Worm (Caenorhabditis elegans) whole organism, late embryonic: ENCODE results near the gene ghi-1.

Experiments
- C38D4.7 ChIP-seq: fragments of 200-800 bp; sonication (Bioruptor generic); optimal IDR thresholded peaks from 2 replicates; lab custom pipeline; 2018; ENCODE audit warnings: mild to moderate bottlenecking, missing genetic modification characterization, moderate library complexity, missing compliant biosample characterization
- F13H6.1 ChIP-seq: sonication (generic microtip); optimal IDR thresholded peaks from 2 replicates; lab custom pipeline; 2016; ENCODE audit warnings: missing genetic modification characterization, missing compliant biosample characterization
- K02D7.2 ChIP-seq: sonication (generic microtip); optimal IDR thresholded peaks from 2 replicates; lab custom pipeline; 2017; ENCODE audit warnings: mild to moderate bottlenecking, missing genetic modification characterization, missing compliant biosample characterization
- ahr-1 ChIP-seq: sonication (generic microtip); optimal IDR thresholded peaks from 2 replicates; lab custom pipeline; 2016; ENCODE audit warnings: missing genetic modification characterization, missing compliant biosample characterization
- ceh-18 ChIP-seq: sonication (generic microtip); optimal IDR thresholded peaks from 2 replicates; lab custom pipeline; 2016; ENCODE audit warnings: missing genetic modification characterization, missing compliant biosample characterization
- ceh-19 ChIP-seq: fragments of 200-800 bp; sonication (Bioruptor generic); optimal IDR thresholded peaks from 2 replicates; lab custom pipeline; 2018; ENCODE audit warnings: mild to moderate bottlenecking, missing genetic modification characterization, missing compliant biosample characterization
- ceh-2 ChIP-seq: sonication (generic microtip); optimal IDR thresholded peaks from 2 replicates; lab custom pipeline; 2016; ENCODE audit warnings: missing genotype, missing genetic modification characterization, missing compliant biosample characterization
- ceh-22 ChIP-seq: sonication (generic microtip); optimal IDR thresholded peaks from 2 replicates; lab custom pipeline; 2017; ENCODE audit warnings: missing biosample characterization, missing genetic modification characterization
- ceh-24 ChIP-seq: sonication (generic microtip); optimal IDR thresholded peaks from 2 replicates; lab custom pipeline; 2016; ENCODE audit warnings: mild to moderate bottlenecking, missing genetic modification characterization, missing compliant biosample characterization
- ceh-30 ChIP-seq: fragments of 150-350 bp; optimal IDR thresholded peaks from 2 replicates; lab custom pipeline; 2014; ENCODE audit warnings: missing biosample characterization, missing genetic modification characterization
- ceh-31 ChIP-seq: sonication (generic microtip); optimal IDR thresholded peaks from 2 replicates; lab custom pipeline; 2016; ENCODE audit warnings: missing genetic modification characterization, missing compliant biosample characterization
- ceh-34 ChIP-seq: sonication (generic microtip); optimal IDR thresholded peaks from 2 replicates; lab custom pipeline; 2016; ENCODE audit warnings: mild to moderate bottlenecking, missing genetic modification characterization, missing compliant biosample characterization
- ceh-45 ChIP-seq: fragments of 200-800 bp; sonication (Bioruptor generic); IDR thresholded peaks from 2 replicates; pipeline ENCODE4 v1.3.6; 2022; ENCODE audit warnings: missing genetic modification reagents, missing genetic modification characterization, missing compliant biosample characterization
- ceh-48 ChIP-seq: sonication (generic microtip); optimal IDR thresholded peaks from 2 replicates; lab custom pipeline; 2016; ENCODE audit warnings: missing genetic modification characterization, inconsistent platforms, missing compliant biosample characterization
- ceh-9 ChIP-seq: sonication (generic microtip); optimal IDR thresholded peaks from 2 replicates; lab custom pipeline; 2016; ENCODE audit warnings: mild to moderate bottlenecking, missing genetic modification characterization, inconsistent platforms, missing compliant biosample characterization
- che-1 ChIP-seq: sonication (generic microtip); optimal IDR thresholded peaks from 2 replicates; lab custom pipeline; 2016; ENCODE audit warnings: mild to moderate bottlenecking, missing genetic modification characterization, missing compliant biosample characterization
- dmd-4 ChIP-seq: sonication (generic microtip); optimal IDR thresholded peaks from 2 replicates; lab custom pipeline; 2016; ENCODE audit warnings: borderline replicate concordance, missing genetic modification characterization, missing compliant biosample characterization
- dve-1 ChIP-seq: sonication (generic microtip); optimal IDR thresholded peaks from 2 replicates; lab custom pipeline; 2017; ENCODE audit warnings: antibody characterized with exemption, mild to moderate bottlenecking, missing genetic modification characterization, missing compliant biosample characterization
- elt-2 ChIP-seq: sonication (generic microtip); optimal IDR thresholded peaks from 2 replicates; lab custom pipeline; 2016; ENCODE audit warnings: missing genetic modification reagents, missing genetic modification characterization, missing compliant biosample characterization
- ets-4 ChIP-seq: sonication (generic microtip); optimal IDR thresholded peaks from 2 replicates; lab custom pipeline; 2016; ENCODE audit warnings: missing genetic modification characterization, missing compliant biosample characterization
- eyg-1 ChIP-seq: sonication (generic microtip); optimal IDR thresholded peaks from 2 replicates; lab custom pipeline; 2016; ENCODE audit warnings: missing genotype, missing genetic modification characterization, missing compliant biosample characterization
- fax-1 ChIP-seq: sonication (generic microtip); optimal IDR thresholded peaks from 2 replicates; lab custom pipeline; 2016; ENCODE audit warnings: missing genotype, missing genetic modification characterization, missing compliant biosample characterization
- hlh-30 ChIP-seq: sonication (generic microtip); optimal IDR thresholded peaks from 2 replicates; lab custom pipeline; 2017; ENCODE audit warnings: antibody characterized with exemption, missing genetic modification characterization, missing compliant biosample characterization; ENCODE audit not compliant: insufficient read depth
- hlh-6 ChIP-seq: sonication (generic microtip); optimal IDR thresholded peaks from 2 replicates; lab custom pipeline; 2016; ENCODE audit warnings: missing genotype, missing genetic modification characterization, missing compliant biosample characterization
- hlh-8 ChIP-seq: sonication (generic microtip); optimal IDR thresholded peaks from 2 replicates; lab custom pipeline; 2016; ENCODE audit warnings: missing genotype, missing genetic modification characterization, missing compliant biosample characterization
- madf-2 ChIP-seq: sonication (generic microtip); optimal IDR thresholded peaks from 2 replicates; lab custom pipeline; 2017; ENCODE audit warnings: missing genetic modification characterization, missing compliant biosample characterization
- nfya-1 ChIP-seq: sonication (generic microtip); optimal IDR thresholded peaks from 2 replicates; lab custom pipeline; 2017; ENCODE audit warnings: missing genetic modification characterization, mild to moderate bottlenecking, missing compliant biosample characterization, antibody characterized with exemption, moderate library complexity
- nhr-11 ChIP-seq: fragments of 150-350 bp; optimal IDR thresholded peaks from 2 replicates; lab custom pipeline; 2014; ENCODE audit warnings: missing biosample characterization, missing genetic modification characterization
- npax-4 ChIP-seq: sonication (generic microtip); optimal IDR thresholded peaks from 2 replicates; lab custom pipeline; 2016; ENCODE audit warnings: missing genetic modification characterization, missing compliant biosample characterization
- odd-2 ChIP-seq: sonication (generic microtip); optimal IDR thresholded peaks from 2 replicates; lab custom pipeline; 2017; ENCODE audit warnings: antibody characterized with exemption, mild to moderate bottlenecking, missing genetic modification characterization, missing compliant biosample characterization
- pha-2 ChIP-seq: sonication (generic microtip); optimal IDR thresholded peaks from 2 replicates; lab custom pipeline; 2017; ENCODE audit warnings: mild to moderate bottlenecking, missing genetic modification characterization, missing compliant biosample characterization
- pha-4 ChIP-seq: fragments of 150-350 bp; optimal IDR thresholded peaks from 2 replicates; lab custom pipeline; 2018; ENCODE audit warnings: missing biosample characterization, missing genetic modification reagents, missing genetic modification characterization
- pqm-1 ChIP-seq: sonication (generic microtip); optimal IDR thresholded peaks from 2 replicates; lab custom pipeline; 2016; ENCODE audit warnings: missing genetic modification characterization, missing compliant biosample characterization
- pros-1 ChIP-seq: fragments of 150-350 bp; optimal IDR thresholded peaks from 2 replicates; lab custom pipeline; 2014; ENCODE audit warnings: missing biosample characterization, missing genetic modification reagents, missing genetic modification characterization
- rnt-1 ChIP-seq: sonication (generic microtip); optimal IDR thresholded peaks from 2 replicates; lab custom pipeline; 2016; ENCODE audit warnings: missing genetic modification characterization, missing compliant biosample characterization
- sdc-2 ChIP-seq: sonication (generic microtip); optimal IDR thresholded peaks from 2 replicates; lab custom pipeline; 2016; ENCODE audit warnings: missing genotype, missing genetic modification characterization, missing compliant biosample characterization
- sox-2 ChIP-seq: fragments of 200-800 bp; sonication (Bioruptor generic); IDR thresholded peaks from 2 replicates; pipeline ENCODE4 v1.3.6; 2022; ENCODE audit warnings: missing genetic modification reagents, missing genetic modification characterization, missing compliant biosample characterization
- syd-9 ChIP-seq: sonication (generic microtip); optimal IDR thresholded peaks from 2 replicates; lab custom pipeline; 2016; ENCODE audit warnings: mild to moderate bottlenecking, missing genetic modification characterization, moderate library complexity, missing compliant biosample characterization
- tbx-2 ChIP-seq: sonication (generic microtip); optimal IDR thresholded peaks from 2 replicates; lab custom pipeline; 2016; ENCODE audit warnings: missing genetic modification characterization, missing compliant biosample characterization
- tbx-7 ChIP-seq: sonication (generic microtip); optimal IDR thresholded peaks from 2 replicates; lab custom pipeline; 2016; ENCODE audit warnings: missing genotype, missing genetic modification characterization, missing compliant biosample characterization
- unc-86 ChIP-seq: sonication (generic microtip); optimal IDR thresholded peaks from 2 replicates; lab custom pipeline; 2016; ENCODE audit warnings: missing genetic modification characterization, missing compliant biosample characterization

ghi-1 gene

ce11 chrII:11616333-11616942 is 30.1 kb upstream of the ghi-1 start:
- no peak for TF ChIP-seq C38D4.7
- TF ChIP-seq ceh-30 (tag; lab: Kevin White, UChicago), result no peak
- TF ChIP-seq ceh-9 (tag; lab: Kevin White, UChicago), result no peak
- TF ChIP-seq ceh-48 (tag; lab: Kevin White, UChicago), result no peak
- no peak for TF ChIP-seq ceh-34 (tag; lab: Kevin White, UChicago)
- no peak for TF ChIP-seq odd-2
- no peak for TF ChIP-seq ceh-19 (GFP tag; lab: Kevin White, UChicago)

- TF ChIP-seq nhr-11, result no peak
- TF ChIP-seq sdc-2 (tag; lab: Kevin White, UChicago), result no peak
- TF ChIP-seq npax-4 (tag; lab: Kevin White, UChicago), result no peak
- TF ChIP-seq pros-1, result no peak
- TF ChIP-seq ceh-45, result no peak
- no peak for TF ChIP-seq hlh-6 (tag; lab: Kevin White, UChicago)
- no peak for TF ChIP-seq dve-1
- TF ChIP-seq pha-2 (tag; lab: Kevin White, UChicago), result no peak
- no peak for TF ChIP-seq unc-86 (tag; lab: Kevin White, UChicago)
- TF ChIP-seq hlh-30 (tag; lab: Kevin White, UChicago), result no peak
- no peak for TF ChIP-seq sox-2 (GFP tag; lab: Robert Waterston, UW)
- TF ChIP-seq pha-4 (tag; lab: Kevin White, UChicago), result no peak
- no peak for TF ChIP-seq F13H6.1 (tag; lab: Kevin White, UChicago)
- TF ChIP-seq C38D4.7, result no peak
- no peak for TF ChIP-seq K02D7.2 (tag; lab: Kevin White, UChicago)
- no peak for TF ChIP-seq madf-2 (tag; lab: Kevin White, UChicago)
- TF ChIP-seq tbx-7 (tag; lab: Kevin White, UChicago), result no peak
Observed at ce11 chrII:11617715-11618114, 28.8 kb upstream of the ghi-1 start.

- TF ChIP-seq nfya-1 (tag; lab: Kevin White, UChicago) (no peak), hlh-8 (no peak), syd-9 (tag; lab: Kevin White, UChicago) (no peak), C38D4.7 (no peak), elt-2 (peak; percentile 25), hlh-6 (tag; lab: Kevin White, UChicago) (no peak), ceh-22 (tag; lab: Kevin White, UChicago) (no peak), che-1 (no peak)
Observed at ce11 chrII:11619171-11619570, 27.4 kb upstream of the ghi-1 start.

ce11 chrII:11619895-11620439 is 26.6 kb upstream of the ghi-1 start:
- peak; percentile 6 for TF ChIP-seq unc-86 (tag; lab: Kevin White, UChicago)
- peak; percentile 18 for TF ChIP-seq eyg-1 (tag; lab: Kevin White, UChicago)
- TF ChIP-seq ceh-18 (tag; lab: Kevin White, UChicago), result peak; percentile 65
- TF ChIP-seq tbx-2, result peak; percentile 23
- TF ChIP-seq syd-9 (tag; lab: Kevin White, UChicago), result peak; percentile 32
- TF ChIP-seq ahr-1 (tag; lab: Kevin White, UChicago), result no peak
- TF ChIP-seq dmd-4 (tag; lab: Kevin White, UChicago), result peak; percentile 44
- peak; percentile 57 for TF ChIP-seq ceh-34 (tag; lab: Kevin White, UChicago)
- TF ChIP-seq ceh-2, result peak; percentile 4
- no peak for TF ChIP-seq rnt-1 (tag; lab: Kevin White, UChicago)
- TF ChIP-seq ceh-24, result no peak
- peak; percentile 44 for TF ChIP-seq nfya-1 (tag; lab: Kevin White, UChicago)
- peak; percentile 31 for TF ChIP-seq ets-4 (tag; lab: Kevin White, UChicago)
- no peak for TF ChIP-seq fax-1 (tag; lab: Kevin White, UChicago)
- TF ChIP-seq pqm-1 (tag; lab: Kevin White, UChicago), result no peak
- TF ChIP-seq ceh-31 (tag; lab: Kevin White, UChicago), result peak; percentile 43
